Fruit fly (Drosophila melanogaster) whole organism: Measurements from ENCODE around the gene Msp300.
A peak's percentile ranks its signal among the peaks of the same experiment; 100 is the strongest.

Experiments used
- CG8478 ChIP-seq: fragments of >200 bp; optimal IDR thresholded peaks from 2 replicates; lab custom pipeline; 2018; ENCODE audit warnings: inconsistent platforms
- Dll ChIP-seq: fragments of >200 bp; optimal IDR thresholded peaks from 2 replicates; lab custom pipeline; 2017
- EcR ChIP-seq, 2 experiments: fragments of >200 bp; optimal IDR thresholded peaks; 2 replicates each; lab custom pipeline; 2017; ENCODE audit warnings: missing biosample characterization in 2 of 2, missing genetic modification characterization in 2 of 2, missing genetic modification reagents in 2 of 2
- pan ChIP-seq: fragments of >200 bp; optimal IDR thresholded peaks from 2 replicates; lab custom pipeline; 2017
- psq ChIP-seq: fragments of >200 bp; optimal IDR thresholded peaks from 2 replicates; lab custom pipeline; 2017
- usp ChIP-seq: fragments of >200 bp; optimal IDR thresholded peaks from 2 replicates; lab custom pipeline; 2017; ENCODE audit warnings: missing biosample characterization, missing genetic modification characterization, mixed read lengths

Gene Msp300

DNA sequence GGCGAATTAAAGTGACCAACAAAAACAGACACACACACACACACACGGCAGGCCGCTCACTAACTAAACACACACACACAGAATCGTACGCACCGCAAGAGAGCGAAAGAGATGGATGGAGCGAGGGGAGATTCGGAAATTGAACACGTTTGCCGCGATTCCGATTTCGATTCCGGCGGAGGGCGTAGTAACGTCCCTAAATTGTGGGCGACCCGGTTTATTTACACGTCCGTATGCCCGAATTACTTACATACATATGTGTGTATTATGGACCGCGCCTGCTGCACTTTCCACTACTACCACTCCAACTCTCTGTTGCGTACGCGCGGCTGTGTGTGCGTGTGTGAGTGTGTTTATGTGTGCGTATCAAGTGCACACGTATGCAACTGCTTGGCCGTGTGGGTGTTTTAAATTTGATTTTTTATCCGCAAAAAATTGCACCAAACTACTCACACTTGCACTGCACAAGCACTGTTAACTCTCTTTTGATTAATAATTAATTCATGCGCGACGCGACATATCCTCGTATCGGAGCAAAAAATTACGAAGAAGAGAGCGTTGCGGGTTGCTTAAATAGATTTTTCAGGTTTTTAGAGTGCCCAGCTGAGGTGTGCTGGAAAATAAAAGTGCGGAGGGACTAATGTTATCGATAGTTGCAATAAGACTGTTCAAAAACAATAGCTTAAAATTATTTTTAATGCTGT, 7.5 kb upstream of the Msp300 start, which contains the start of gene Pgant5:
TSS of gene Pgant5 (minus strand) at position 601 of the 704 bp plus-strand sequence.
- no peak for TF ChIP-seq pan (lab: Kevin White, UChicago)
- no peak for TF ChIP-seq usp (GFP tag; lab: Kevin White, UChicago)
- no peak for TF ChIP-seq psq
- no peak for TF ChIP-seq Dll (lab: Kevin White, UChicago)
- TF ChIP-seq EcR (GFP tag; optimal IDR thresholded peaks at IDR 0.05; lab: Kevin White, UChicago), result no peak
- TF ChIP-seq CG8478 (lab: Kevin White, UChicago), result peak; percentile 92

DNA sequence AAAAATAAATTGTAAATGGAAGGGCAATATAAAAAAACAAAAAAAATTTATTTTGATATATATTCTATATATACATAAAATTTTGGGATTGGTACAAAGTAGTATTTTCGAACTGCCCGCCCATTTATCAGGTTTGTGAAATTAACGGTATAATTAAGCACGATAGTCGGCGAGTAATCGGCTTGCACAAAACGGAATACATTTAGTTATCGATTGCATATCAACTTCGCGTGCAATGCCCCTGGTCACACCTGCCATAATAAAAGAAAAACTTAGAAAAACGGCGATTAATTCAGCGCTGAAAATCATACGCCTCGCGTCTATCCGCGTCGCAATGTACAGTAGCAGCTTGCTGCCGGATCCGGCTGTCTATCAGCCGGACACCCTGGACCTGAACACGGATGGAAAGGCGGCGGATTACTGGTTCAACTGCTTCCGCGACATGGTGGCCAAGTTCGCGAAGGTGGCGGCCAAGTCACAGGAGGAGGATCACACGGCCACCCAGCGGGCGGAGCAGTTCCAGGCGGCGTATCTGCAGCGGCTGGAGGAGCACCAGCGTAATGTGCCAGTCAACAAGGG, 6.8 kb upstream of the Msp300 start, which contains the start of gene CG5828:
TSS of gene CG5828 (plus strand) at position 205 of the 579 bp plus-strand sequence.
- no peak for TF ChIP-seq pan (lab: Kevin White, UChicago)
- TF ChIP-seq EcR (GFP tag; optimal IDR thresholded peaks at IDR 0.05; lab: Kevin White, UChicago), result no peak
- no peak for TF ChIP-seq CG8478 (lab: Kevin White, UChicago)
- TF ChIP-seq psq, result no peak
- TF ChIP-seq Dll (lab: Kevin White, UChicago), result no peak
- TF ChIP-seq usp (GFP tag; lab: Kevin White, UChicago), result no peak

DNA sequence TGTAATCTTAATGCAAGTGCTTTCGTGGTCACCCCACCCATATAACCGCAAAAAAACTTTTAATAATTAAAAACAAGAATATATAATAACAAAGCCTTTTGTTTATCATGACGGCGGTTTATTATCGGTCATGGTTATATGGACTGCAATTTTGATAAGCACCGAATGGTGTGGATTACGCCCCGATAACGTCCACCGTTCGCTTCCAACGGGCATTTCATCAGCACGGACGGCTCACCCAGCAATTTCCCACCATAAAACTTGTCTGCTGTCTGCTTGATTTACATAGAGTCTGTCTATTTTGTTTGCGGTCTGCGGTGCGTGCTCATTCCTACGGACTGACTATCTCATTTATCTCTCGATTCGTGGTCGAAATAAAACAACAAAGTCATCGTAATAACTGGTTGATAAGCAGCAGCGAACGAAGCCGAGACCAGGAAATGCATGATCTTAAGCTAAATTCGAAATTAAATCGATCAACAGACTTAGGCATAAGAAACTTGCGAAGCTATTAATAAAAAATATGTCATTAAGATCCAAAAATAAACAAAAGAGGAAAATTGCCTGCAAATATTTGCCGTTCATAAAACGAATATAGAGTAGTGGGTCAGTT, 5.2 kb upstream of the Msp300 start:
- TF ChIP-seq usp (GFP tag; lab: Kevin White, UChicago) (no peak), EcR (GFP tag; optimal IDR thresholded peaks at IDR 0.05; lab: Kevin White, UChicago) (no peak), Dll (lab: Kevin White, UChicago) (no peak), psq (no peak)

DNA sequence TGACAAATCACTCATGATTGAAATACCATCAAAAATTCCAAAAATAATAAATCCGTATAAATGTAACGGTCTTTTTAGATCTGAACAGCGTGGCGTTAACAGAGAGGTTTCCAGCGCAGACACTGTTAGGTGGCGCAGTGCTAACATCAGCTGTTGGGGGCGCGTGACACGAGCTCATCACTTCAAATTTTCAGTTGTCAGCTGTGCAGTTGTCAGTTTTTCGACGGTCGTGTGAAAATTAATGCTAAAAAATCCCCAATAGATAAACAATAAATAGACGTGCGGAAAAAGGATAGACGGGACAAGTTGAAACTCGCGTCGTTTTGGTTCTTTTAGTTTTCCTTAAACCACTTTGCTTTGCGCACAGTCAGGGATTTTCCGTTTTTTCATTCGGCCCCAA, 4.5 kb upstream of the Msp300 start, which contains the start of gene CG4230:
TSS of gene CG4230 (plus strand) at position 6 of the 400 bp plus-strand sequence.
- TF ChIP-seq pan (lab: Kevin White, UChicago), result no peak
- no peak for TF ChIP-seq EcR (GFP tag; optimal IDR thresholded peaks at IDR 0.05; lab: Kevin White, UChicago)
- TF ChIP-seq CG8478 (lab: Kevin White, UChicago), result no peak
- no peak for TF ChIP-seq usp (GFP tag; lab: Kevin White, UChicago)
- TF ChIP-seq Dll (lab: Kevin White, UChicago), result no peak
- no peak for TF ChIP-seq psq

DNA sequence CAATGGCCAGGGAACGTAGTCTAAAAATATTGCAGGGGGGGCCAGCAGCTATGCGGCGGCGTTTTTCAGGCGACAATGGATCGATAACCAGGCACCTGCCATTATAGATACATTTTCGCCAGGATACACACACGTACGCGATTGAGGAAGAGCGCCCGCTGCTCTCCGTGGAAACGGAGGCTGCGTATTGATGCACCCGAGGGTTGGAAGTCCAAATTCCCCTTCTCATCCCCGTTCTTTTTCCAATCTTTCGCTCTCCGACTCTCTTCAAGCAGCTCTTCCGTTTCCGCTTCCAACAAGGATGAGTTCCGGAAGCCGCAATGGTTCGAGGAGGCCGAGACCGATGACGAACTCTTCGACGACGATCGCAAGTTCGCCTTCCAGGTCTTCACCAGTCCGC, 3.9 kb upstream of the Msp300 start:
- TF ChIP-seq usp (GFP tag; lab: Kevin White, UChicago) (no peak), Dll (lab: Kevin White, UChicago) (no peak), EcR (GFP tag; optimal IDR thresholded peaks at IDR 0.05; lab: Kevin White, UChicago) (no peak), CG8478 (lab: Kevin White, UChicago) (no peak), psq (no peak), pan (lab: Kevin White, UChicago) (no peak)

DNA sequence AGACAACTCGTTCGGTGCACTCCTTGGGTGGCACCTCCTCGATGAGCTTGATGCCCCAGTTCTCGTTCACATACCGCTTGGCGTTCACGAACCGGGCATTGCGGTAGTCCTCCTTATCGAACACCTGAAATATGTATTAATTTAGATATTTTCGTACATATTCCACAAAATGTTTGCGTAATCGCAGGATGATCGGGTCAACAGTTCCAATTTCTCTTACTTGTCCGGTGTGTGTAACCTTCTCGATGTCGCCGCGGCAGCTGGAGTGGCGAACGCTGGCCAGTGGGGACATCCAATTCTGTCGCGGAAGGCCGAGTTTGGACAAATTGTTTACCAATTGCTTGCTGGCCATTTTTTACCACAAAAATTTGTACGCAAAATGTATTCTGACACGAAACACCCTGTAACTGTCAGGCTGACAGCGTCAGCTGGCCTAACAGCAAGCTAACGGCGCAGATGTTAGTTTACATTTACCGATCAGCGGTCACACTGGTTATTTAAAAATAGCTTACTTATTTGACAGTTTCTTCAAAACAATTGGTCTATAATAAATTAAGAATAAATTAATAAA, 802 bp upstream of the Msp300 start, which contains the start of gene ND-13A:
TSS of gene ND-13A (minus strand) at position 499 of the 571 bp plus-strand sequence.
- TF ChIP-seq usp (GFP tag; lab: Kevin White, UChicago) (no peak), CG8478 (lab: Kevin White, UChicago) (no peak), pan (lab: Kevin White, UChicago) (no peak), EcR (GFP tag; optimal IDR thresholded peaks at IDR 0.05; lab: Kevin White, UChicago) (no peak), Dll (lab: Kevin White, UChicago) (no peak), psq (no peak)

DNA sequence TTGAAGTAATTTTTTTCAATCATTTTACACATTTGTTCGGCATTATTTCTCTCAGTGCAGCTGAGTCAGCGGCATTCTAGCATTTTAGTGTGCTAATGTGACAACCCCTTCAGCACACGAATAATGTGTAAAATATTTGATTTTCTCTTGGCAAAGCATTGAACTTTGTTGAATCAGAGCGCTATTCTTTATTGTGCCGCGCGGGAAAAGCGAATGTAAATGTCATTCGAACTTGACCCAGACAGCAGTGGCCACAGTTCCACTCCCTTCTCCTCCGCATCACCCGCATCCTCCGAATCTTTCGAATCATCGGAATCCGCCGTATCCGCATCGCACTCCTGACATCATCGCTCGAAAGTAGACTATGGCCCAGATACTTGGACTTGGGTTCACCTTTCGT, 3.1 kb downstream of the Msp300 start:
- TF ChIP-seq EcR (GFP tag; optimal IDR thresholded peaks at IDR 0.05; lab: Kevin White, UChicago), result no peak
- no peak for TF ChIP-seq CG8478 (lab: Kevin White, UChicago)
- no peak for TF ChIP-seq usp (GFP tag; lab: Kevin White, UChicago)
- no peak for TF ChIP-seq Dll (lab: Kevin White, UChicago)

DNA sequence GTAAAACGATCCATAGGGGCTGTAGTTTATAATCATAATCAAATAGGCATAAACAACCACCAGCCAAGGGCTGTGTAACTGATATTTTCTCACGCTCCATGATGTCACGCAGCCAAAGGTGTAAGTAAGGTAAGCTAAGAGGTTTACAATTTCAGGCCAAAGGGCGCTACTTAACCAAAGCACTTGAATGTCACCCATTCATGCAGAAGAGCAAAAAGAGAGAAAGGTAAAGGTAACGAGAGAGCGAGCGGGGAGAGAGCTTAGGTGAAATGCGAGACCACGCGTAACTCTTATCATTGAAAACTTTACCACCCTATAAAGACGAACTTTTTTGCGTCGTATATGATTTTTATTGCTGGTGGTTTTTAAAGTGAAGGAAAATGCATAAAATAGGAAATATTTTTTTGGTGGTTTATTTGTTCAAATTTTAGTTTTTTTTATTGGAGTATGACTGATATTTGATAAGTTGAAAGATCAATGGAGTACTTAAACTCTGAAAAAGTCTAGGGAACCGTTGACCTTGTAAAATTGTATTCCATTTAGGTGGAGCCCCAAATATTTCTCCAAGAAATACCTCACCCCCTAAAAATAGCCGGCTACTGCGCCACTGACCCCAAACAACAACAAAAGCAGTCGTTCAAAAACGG, 7.1 kb downstream of the Msp300 start:
- peak; percentile 58 for TF ChIP-seq pan (lab: Kevin White, UChicago)
- no peak for TF ChIP-seq CG8478 (lab: Kevin White, UChicago)
- TF ChIP-seq EcR (GFP tag; optimal IDR thresholded peaks at IDR 0.05; lab: Kevin White, UChicago), result no peak
- no peak for TF ChIP-seq psq
- TF ChIP-seq Dll (lab: Kevin White, UChicago), result no peak

DNA sequence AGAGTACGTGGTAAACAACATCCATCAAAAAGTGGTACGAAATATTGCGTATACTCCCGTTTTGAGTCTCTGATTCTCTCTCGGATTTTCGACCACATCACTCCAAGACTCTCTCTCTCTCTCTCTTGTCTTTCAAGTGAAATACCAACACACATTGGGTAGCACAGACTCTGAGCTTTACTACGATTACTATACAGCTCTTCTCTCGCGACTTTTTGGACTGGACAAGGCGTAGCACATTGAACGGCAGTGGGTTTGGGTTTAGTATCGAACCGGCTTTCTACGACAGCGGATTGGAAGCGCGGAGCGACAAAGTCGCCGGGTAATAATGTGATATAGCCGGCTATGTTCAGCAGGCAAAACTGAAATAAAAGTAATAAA, 7.6 kb downstream of the Msp300 start:
- no peak for TF ChIP-seq usp (GFP tag; lab: Kevin White, UChicago)
- no peak for TF ChIP-seq EcR (GFP tag; optimal IDR thresholded peaks at IDR 0.05; lab: Kevin White, UChicago)
- TF ChIP-seq pan (lab: Kevin White, UChicago), result no peak
- TF ChIP-seq CG8478 (lab: Kevin White, UChicago), result no peak
- TF ChIP-seq psq, result no peak
- TF ChIP-seq Dll (lab: Kevin White, UChicago), result no peak

DNA sequence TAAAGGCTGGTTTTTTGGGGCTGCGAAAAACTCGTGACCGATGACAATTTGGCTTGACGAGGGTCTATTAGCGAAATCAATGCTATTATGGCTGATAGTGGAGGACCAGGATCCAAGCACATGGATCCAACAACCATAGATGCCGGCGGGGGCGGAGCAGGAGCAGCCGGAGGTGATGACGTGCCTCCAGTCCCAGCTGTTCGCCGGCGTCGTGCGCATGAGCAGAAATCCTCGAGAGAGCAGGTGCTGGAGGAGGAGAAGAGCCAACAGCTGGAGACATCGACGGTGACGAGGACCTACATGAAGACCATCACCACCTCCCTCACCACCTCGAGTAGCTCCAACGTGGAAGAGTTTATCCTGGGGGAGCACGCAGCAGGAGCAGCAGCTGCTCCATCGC, 8.4 kb downstream of the Msp300 start:
- no peak for TF ChIP-seq CG8478 (lab: Kevin White, UChicago)
- TF ChIP-seq usp (GFP tag; lab: Kevin White, UChicago), result no peak
- TF ChIP-seq pan (lab: Kevin White, UChicago), result no peak
- no peak for TF ChIP-seq psq
- TF ChIP-seq EcR (GFP tag; optimal IDR thresholded peaks at IDR 0.05; lab: Kevin White, UChicago), result no peak
- no peak for TF ChIP-seq Dll (lab: Kevin White, UChicago)
